Fruit fly (Drosophila melanogaster): ENCODE data around the gene Chro.

Gene Chro

DNA sequence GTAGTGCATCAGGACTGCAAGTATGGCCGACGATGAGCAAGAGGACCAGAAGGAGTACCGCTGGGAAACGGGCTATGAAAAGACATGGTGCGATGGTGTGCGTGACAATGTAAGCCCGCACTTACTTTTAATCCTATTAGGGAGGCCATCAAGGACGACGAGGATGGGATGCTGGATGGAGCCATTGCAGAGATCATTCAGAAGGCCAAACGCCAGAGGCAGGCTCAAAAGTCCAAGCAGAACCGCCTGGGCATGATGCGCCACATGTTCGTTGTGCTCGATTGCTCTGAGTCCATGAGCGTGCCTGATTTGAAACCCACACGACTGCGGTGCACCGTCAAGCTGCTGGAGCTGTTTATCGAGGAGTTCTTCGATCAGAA, 550 bp upstream of the Chro start:
- no peak for TF ChIP-seq CG14655 (GFP tag; optimal IDR thresholded peaks at IDR 0.05)
- no peak for TF ChIP-seq CG10348 (GFP tag; IDR thresholded peaks at IDR 0.05)
- no peak for TF ChIP-seq CG13204 (GFP tag; optimal IDR thresholded peaks at IDR 0.05)
- TF ChIP-seq D1 (tag; optimal IDR thresholded peaks at IDR 0.05) = no peak
- TF ChIP-seq CG17806 (tag; optimal IDR thresholded peaks at IDR 0.05) = no peak
- no peak for TF ChIP-seq Snoo (tag; optimal IDR thresholded peaks at IDR 0.05)
- no peak for TF ChIP-seq CG4496 (GFP tag; IDR thresholded peaks at IDR 0.05)
- TF ChIP-seq rn (GFP tag; IDR thresholded peaks at IDR 0.05) = no peak
- TF ChIP-seq Ets98B (GFP tag; IDR thresholded peaks at IDR 0.05) = no peak
- no peak for TF ChIP-seq CG8301 (tag; optimal IDR thresholded peaks at IDR 0.05)
- TF ChIP-seq gl (tag; optimal IDR thresholded peaks at IDR 0.05) = no peak
- TF ChIP-seq CG9948 (tag; optimal IDR thresholded peaks at IDR 0.05) = no peak
- TF ChIP-seq EcR (GFP tag; optimal IDR thresholded peaks at IDR 0.05) = no peak
- TF ChIP-seq fd96Ca (GFP tag; IDR thresholded peaks at IDR 0.05) = no peak
- no peak for TF ChIP-seq CG15710 (tag; optimal IDR thresholded peaks at IDR 0.05)

DNA sequence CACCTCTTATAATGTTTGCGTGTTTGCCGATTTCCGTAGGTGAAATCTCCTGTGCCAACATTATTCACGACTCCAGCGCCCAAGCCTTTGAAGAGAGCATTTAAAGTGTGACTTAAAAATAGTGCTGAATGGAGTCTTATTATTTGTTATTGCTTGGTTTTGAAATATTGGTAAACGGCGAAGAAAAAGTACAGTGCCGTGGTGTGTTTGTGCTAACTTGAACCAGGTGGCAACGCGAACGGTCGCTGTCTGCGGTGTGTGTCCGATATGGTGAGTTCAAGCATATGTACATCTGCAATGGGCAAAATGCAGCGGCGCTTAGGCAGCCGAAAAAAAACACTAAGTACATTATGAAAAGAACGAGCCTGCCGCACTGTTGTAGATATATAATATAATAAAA, 850 bp downstream of the Chro start:
- no peak for TF ChIP-seq Ets98B (GFP tag; IDR thresholded peaks at IDR 0.05)
- TF ChIP-seq CG12605 (GFP tag; IDR thresholded peaks at IDR 0.05) = 0 out of 2 replicates have a peak, but pooled peaks have one; percentile 36
- TF ChIP-seq CG8301 (tag; optimal IDR thresholded peaks at IDR 0.05) = no peak

DNA sequence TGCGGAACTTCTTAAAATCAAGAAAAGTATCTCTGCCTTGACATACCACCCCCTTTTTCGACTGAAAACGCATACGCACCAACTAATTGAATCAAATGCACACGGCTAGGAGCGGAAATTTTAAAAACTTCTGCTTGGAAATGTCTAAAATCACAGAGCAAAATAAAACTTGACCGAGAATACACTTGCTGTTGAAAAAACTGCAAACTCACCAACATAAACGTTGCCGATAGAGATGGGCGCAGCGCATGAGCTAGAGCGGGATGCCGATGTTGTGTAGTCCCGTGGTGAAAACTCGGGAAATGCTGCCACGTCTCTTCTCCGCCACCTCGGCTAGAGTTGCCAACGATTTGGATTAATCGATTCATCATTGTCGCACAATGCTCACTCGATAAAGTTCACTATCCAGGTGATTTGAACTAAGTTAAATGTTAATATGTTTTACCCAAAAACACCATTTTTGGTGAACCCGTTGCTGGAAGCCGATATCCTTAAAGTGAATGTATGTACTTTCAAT, 6.9 kb downstream of the Chro start, which contains the start of the genes CG11109 and Arf1:
TSS of gene CG11109 (plus strand) at position 356 of the 517 bp plus-strand sequence.
TSS of gene Arf1 (minus strand) at position 387 of the 517 bp plus-strand sequence.
- TF ChIP-seq CG10348 (GFP tag; IDR thresholded peaks at IDR 0.05) (no peak), gl (tag; optimal IDR thresholded peaks at IDR 0.05) (no peak), D1 (tag; optimal IDR thresholded peaks at IDR 0.05) (no peak), CG4496 (GFP tag; IDR thresholded peaks at IDR 0.05) (no peak), CG14655 (GFP tag; optimal IDR thresholded peaks at IDR 0.05) (no peak), CG17806 (tag; optimal IDR thresholded peaks at IDR 0.05) (no peak), CG34367 (tag; optimal IDR thresholded peaks at IDR 0.05) (no peak), rn (GFP tag; IDR thresholded peaks at IDR 0.05) (no peak), CG32121 (GFP tag; IDR thresholded peaks at IDR 0.05) (no peak)

DNA sequence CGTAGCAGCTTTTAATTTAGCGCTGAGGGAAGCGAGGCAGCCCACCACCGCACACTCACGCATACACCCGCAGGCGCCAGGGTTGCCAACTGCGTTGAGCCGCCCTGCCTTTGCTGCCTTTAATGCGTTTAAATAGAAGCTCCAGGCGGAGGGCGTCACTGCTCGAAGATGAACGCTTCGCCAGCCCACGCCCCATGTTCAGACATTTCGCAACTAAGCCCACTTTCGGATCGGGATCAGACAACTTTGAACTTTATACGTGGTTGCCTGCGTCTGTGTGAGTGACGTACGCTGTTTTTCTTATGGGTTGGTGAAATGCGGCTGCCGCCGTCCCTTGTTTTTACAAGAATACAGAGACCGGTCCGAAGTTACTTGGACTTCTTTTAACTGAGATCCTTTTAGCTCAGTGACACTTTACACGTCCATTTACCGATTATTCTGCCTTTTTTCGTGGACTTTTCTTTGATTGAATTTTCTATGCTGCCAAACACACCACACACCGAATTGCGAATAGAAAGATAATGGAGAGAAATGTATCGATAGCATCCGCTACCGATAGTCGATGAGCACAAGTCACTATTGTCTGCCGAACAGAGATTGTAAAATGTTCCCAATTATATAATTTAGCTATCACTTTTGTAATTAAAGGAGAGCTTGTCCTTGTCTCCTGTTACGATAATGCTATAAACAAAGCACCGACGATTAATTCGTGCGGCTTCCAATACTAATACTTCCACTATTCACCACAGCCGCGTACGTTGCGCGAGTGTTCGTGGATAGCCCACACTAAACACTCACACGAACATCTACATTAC, 7.5 kb downstream of the Chro start:
- peak; percentile 32; the same call in 1 of the 3 replicates for TF ChIP-seq fd96Ca (GFP tag; IDR thresholded peaks at IDR 0.05)
- no peak for TF ChIP-seq CG17806 (tag; optimal IDR thresholded peaks at IDR 0.05)
- TF ChIP-seq CG32121 (GFP tag; IDR thresholded peaks at IDR 0.05) = peak; percentile 53; the same call in 1 of the 2 replicates
- TF ChIP-seq CG4496 (GFP tag; IDR thresholded peaks at IDR 0.05) = peak; percentile 37; the same call in 2 of the 3 replicates

DNA sequence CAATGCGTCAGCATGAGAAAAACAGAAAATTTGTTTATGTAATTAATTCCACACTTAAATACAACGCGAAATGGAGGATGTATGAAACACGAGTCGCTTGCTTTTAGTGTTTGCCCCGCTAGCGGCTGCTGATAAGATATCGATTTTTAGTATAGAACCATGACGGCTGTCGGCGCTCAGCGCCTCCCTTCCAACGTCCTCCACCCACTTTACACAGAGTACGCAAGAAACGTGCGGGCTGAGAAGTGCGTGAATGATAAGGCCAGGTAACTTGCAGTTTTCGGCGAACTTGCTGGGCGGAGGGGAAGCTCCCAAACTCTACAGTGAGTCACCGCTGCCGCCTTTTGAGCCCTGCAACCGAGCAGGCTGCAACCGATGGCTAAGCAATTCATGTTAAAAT, 8.4 kb downstream of the Chro start:
- TF ChIP-seq CG17806 (tag; optimal IDR thresholded peaks at IDR 0.05) = no peak
- no peak for TF ChIP-seq Pif1A (GFP tag; optimal IDR thresholded peaks at IDR 0.05)
- TF ChIP-seq Snoo (tag; optimal IDR thresholded peaks at IDR 0.05) = no peak
- no peak for TF ChIP-seq CG8301 (tag; optimal IDR thresholded peaks at IDR 0.05)
- no peak for TF ChIP-seq EcR (GFP tag; optimal IDR thresholded peaks at IDR 0.05)
- TF ChIP-seq rn (GFP tag; IDR thresholded peaks at IDR 0.05) = no peak
- no peak for TF ChIP-seq CG9948 (tag; optimal IDR thresholded peaks at IDR 0.05)
- TF ChIP-seq CG34367 (tag; optimal IDR thresholded peaks at IDR 0.05) = no peak
- no peak for TF ChIP-seq CG14655 (GFP tag; optimal IDR thresholded peaks at IDR 0.05)
- TF ChIP-seq CG13204 (GFP tag; optimal IDR thresholded peaks at IDR 0.05) = no peak
- no peak for TF ChIP-seq Pif1B (GFP tag; optimal IDR thresholded peaks at IDR 0.05)
- no peak for TF ChIP-seq CG10348 (GFP tag; IDR thresholded peaks at IDR 0.05)
- no peak for TF ChIP-seq fd96Ca (GFP tag; IDR thresholded peaks at IDR 0.05)
- TF ChIP-seq CG8159 (tag; optimal IDR thresholded peaks at IDR 0.05) = no peak
- no peak for TF ChIP-seq gl (tag; optimal IDR thresholded peaks at IDR 0.05)
- TF ChIP-seq Ets98B (GFP tag; IDR thresholded peaks at IDR 0.05) = no peak

DNA sequence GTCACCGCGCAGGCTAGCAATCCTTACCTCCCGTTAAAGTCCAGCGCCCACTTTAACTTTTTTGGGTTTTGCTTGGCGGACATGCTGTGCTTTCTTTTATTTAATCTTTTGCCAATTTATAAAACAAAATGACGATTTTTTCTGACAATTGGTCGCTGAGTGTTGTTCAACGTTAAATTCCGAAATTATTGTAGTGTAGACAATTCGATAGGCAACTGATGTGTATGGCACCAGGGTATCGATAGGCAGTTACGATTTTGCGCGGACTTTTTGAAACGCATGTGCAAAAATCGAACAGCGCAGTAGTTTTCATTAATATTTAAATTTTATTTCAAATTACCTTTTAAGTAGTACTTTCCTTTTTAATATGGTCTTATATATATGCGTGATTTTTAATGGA, 10.7 kb downstream of the Chro start, which contains the start of gene EMC4:
TSS of gene EMC4 (minus strand) at position 174 of the 400 bp plus-strand sequence.
- TF ChIP-seq fd96Ca (GFP tag; IDR thresholded peaks at IDR 0.05) (no peak), CG12605 (GFP tag; IDR thresholded peaks at IDR 0.05) (no peak), CG4496 (GFP tag; IDR thresholded peaks at IDR 0.05) (0 out of 3 replicates have a peak, but pooled peaks have one; percentile 43), Snoo (tag; optimal IDR thresholded peaks at IDR 0.05) (peak; percentile 28), gl (tag; optimal IDR thresholded peaks at IDR 0.05) (no peak), Ets98B (GFP tag; IDR thresholded peaks at IDR 0.05) (peak; percentile 39; the same call in 1 of the 2 replicates), CG15710 (tag; optimal IDR thresholded peaks at IDR 0.05) (peak; percentile 11), Pif1B (GFP tag; optimal IDR thresholded peaks at IDR 0.05) (no peak)

DNA sequence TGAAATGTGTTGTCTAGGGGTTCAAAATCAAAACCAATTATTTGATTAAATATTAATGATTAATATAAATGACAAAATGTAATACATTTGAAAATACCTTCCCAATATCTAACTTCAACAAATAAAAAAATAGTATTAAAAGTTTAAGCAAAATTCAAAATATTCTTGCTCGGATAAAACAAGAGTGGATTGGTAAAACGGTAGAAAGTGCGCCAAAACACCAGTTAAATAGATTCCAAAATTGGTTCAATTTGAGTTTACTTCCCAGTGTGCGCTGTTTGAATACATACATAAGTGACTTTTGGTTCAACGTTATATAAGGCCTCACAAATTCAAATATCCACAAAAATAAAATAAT, 13.7 kb downstream of the Chro start:
- TF ChIP-seq CG12605 (GFP tag; IDR thresholded peaks at IDR 0.05) = 0 out of 2 replicates have a peak, but pooled peaks have one; percentile 25
- no peak for TF ChIP-seq CG14655 (GFP tag; optimal IDR thresholded peaks at IDR 0.05)
- peak; percentile 54 for TF ChIP-seq CG9948 (tag; optimal IDR thresholded peaks at IDR 0.05)
- peak; percentile 65 for TF ChIP-seq CG8159 (tag; optimal IDR thresholded peaks at IDR 0.05)
- peak; percentile 33; the same call in 2 of the 3 replicates for TF ChIP-seq CG4496 (GFP tag; IDR thresholded peaks at IDR 0.05)
- peak; percentile 72 for TF ChIP-seq Snoo (tag; optimal IDR thresholded peaks at IDR 0.05)
- TF ChIP-seq CG34367 (tag; optimal IDR thresholded peaks at IDR 0.05) = no peak
- peak; percentile 74 for TF ChIP-seq CG32121 (GFP tag; IDR thresholded peaks at IDR 0.05)
- TF ChIP-seq Pif1B (GFP tag; optimal IDR thresholded peaks at IDR 0.05) = peak; percentile 84
- peak; percentile 71 for TF ChIP-seq Pif1A (GFP tag; optimal IDR thresholded peaks at IDR 0.05)
- no peak; the same call in none of the 2 replicates for TF ChIP-seq Ets98B (GFP tag; IDR thresholded peaks at IDR 0.05)
- TF ChIP-seq CG10348 (GFP tag; IDR thresholded peaks at IDR 0.05) = no peak
- peak; percentile 51 for TF ChIP-seq CG17806 (tag; optimal IDR thresholded peaks at IDR 0.05)
- no peak for TF ChIP-seq D1 (tag; optimal IDR thresholded peaks at IDR 0.05)
- TF ChIP-seq CG8301 (tag; optimal IDR thresholded peaks at IDR 0.05) = peak; percentile 63
- TF ChIP-seq gl (tag; optimal IDR thresholded peaks at IDR 0.05) = no peak
- TF ChIP-seq fd96Ca (GFP tag; IDR thresholded peaks at IDR 0.05) = no peak; the same call in 2 of the 3 replicates
- no peak for TF ChIP-seq rn (GFP tag; IDR thresholded peaks at IDR 0.05)
- TF ChIP-seq CG13204 (GFP tag; optimal IDR thresholded peaks at IDR 0.05) = no peak
- TF ChIP-seq EcR (GFP tag; optimal IDR thresholded peaks at IDR 0.05) = no peak
- TF ChIP-seq CG15710 (tag; optimal IDR thresholded peaks at IDR 0.05) = peak; percentile 64
